Worm (Caenorhabditis elegans): ENCODE data around the gene sym-2.

The sym-2 gene

DNA sequence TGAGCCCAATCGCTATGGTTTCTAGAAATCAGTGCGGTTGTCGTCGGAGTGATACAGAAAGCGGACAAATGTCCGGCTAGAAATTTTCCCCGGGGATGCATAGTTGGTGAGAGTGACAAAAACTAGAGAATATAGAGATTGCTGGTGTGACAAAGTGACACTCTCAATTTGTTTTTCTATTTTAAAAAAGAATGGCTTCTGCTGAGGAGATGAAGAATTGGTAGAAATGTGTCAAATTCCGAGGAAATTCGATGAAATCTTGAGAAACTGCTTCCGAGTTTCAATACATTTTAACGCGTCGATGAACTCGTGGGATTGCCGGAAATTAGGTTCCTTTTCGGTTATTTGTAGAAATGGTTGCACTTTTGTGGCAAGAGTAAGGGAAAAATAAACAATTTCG is 5.9 kb upstream of the sym-2 start, which contains the start of gene twk-4:
TSS of gene twk-4 (minus strand) at position 101 of the 400 bp plus-strand sequence.
- TF ChIP-seq hmbx-1 (tag; optimal IDR thresholded peaks at IDR 0.05) = no peak
- no peak for TF ChIP-seq hmg-4 (GFP tag; optimal IDR thresholded peaks at IDR 0.05)
- no peak for TF ChIP-seq ceh-13 (GFP tag; optimal IDR thresholded peaks at IDR 0.05)
- no peak for TF ChIP-seq ceh-36 (tag; optimal IDR thresholded peaks at IDR 0.05)
- TF ChIP-seq sea-1 (GFP tag; conservative IDR thresholded peaks at IDR 0.05) = no peak
- TF ChIP-seq flt-1 (GFP tag; IDR thresholded peaks at IDR 0.05) = no peak
- TF ChIP-seq scrt-1 (GFP tag; IDR thresholded peaks at IDR 0.05) = no peak
- no peak for TF ChIP-seq tbx-37 (GFP tag; conservative IDR thresholded peaks at IDR 0.05)
- no peak for TF ChIP-seq pes-1 (GFP tag; IDR thresholded peaks at IDR 0.05)
- TF ChIP-seq ama-1 (optimal IDR thresholded peaks at IDR 0.05) = no peak
- TF ChIP-seq ets-7 (tag; optimal IDR thresholded peaks at IDR 0.05) = no peak
- TF ChIP-seq tbx-11 (GFP tag; IDR thresholded peaks at IDR 0.05) = no peak
- TF ChIP-seq F13C5.2 (tag; optimal IDR thresholded peaks at IDR 0.05) = no peak
- no peak for TF ChIP-seq aly-1 (tag; optimal IDR thresholded peaks at IDR 0.05)
- no peak for TF ChIP-seq B0310.2 (tag; optimal IDR thresholded peaks at IDR 0.05)
- TF ChIP-seq tra-4 (tag; optimal IDR thresholded peaks at IDR 0.05) = no peak

DNA sequence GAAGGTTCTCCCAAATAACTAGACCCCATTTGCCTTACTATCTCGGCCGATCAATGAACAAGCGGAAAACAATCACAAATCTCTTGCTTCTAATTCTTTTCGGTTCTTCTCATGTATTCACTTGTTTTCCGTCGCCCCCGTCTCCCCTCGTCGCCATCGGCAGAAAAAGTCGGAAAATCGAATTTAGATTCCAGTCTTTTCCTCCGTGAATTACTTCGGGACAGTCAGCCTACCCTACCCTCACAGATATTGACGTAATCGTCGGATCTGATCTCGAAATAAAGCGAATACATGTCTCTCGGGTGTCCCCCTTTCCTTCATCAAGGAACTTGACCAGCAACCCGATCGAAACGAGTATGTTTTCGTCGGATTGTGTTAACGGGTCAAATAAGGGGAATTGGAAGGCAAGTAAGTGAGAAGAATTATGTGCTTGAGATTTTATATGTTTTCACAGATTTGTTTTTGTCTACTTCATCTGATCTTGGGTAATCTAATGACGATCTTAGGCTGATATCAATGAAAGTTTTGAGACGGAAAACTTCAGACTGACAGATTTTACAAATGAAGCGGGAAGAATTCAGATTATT is 2.3 kb upstream of the sym-2 start:
- TF ChIP-seq pes-1 (GFP tag; IDR thresholded peaks at IDR 0.05) = no peak
- TF ChIP-seq hmg-4 (GFP tag; optimal IDR thresholded peaks at IDR 0.05) = no peak
- TF ChIP-seq hmbx-1 (tag; optimal IDR thresholded peaks at IDR 0.05) = no peak
- no peak for TF ChIP-seq tbx-11 (GFP tag; IDR thresholded peaks at IDR 0.05)
- TF ChIP-seq scrt-1 (GFP tag; IDR thresholded peaks at IDR 0.05) = no peak
- no peak for TF ChIP-seq ceh-13 (GFP tag; optimal IDR thresholded peaks at IDR 0.05)
- no peak for TF ChIP-seq B0310.2 (tag; optimal IDR thresholded peaks at IDR 0.05)
- no peak for TF ChIP-seq hnd-1 (tag; optimal IDR thresholded peaks at IDR 0.05)
- no peak for TF ChIP-seq ets-7 (tag; optimal IDR thresholded peaks at IDR 0.05)
- TF ChIP-seq flt-1 (GFP tag; IDR thresholded peaks at IDR 0.05) = no peak
- no peak for TF ChIP-seq sea-1 (GFP tag; conservative IDR thresholded peaks at IDR 0.05)
- TF ChIP-seq ceh-36 (tag; optimal IDR thresholded peaks at IDR 0.05) = no peak
- no peak for TF ChIP-seq ama-1 (optimal IDR thresholded peaks at IDR 0.05)
- no peak for TF ChIP-seq aly-1 (tag; optimal IDR thresholded peaks at IDR 0.05)

DNA sequence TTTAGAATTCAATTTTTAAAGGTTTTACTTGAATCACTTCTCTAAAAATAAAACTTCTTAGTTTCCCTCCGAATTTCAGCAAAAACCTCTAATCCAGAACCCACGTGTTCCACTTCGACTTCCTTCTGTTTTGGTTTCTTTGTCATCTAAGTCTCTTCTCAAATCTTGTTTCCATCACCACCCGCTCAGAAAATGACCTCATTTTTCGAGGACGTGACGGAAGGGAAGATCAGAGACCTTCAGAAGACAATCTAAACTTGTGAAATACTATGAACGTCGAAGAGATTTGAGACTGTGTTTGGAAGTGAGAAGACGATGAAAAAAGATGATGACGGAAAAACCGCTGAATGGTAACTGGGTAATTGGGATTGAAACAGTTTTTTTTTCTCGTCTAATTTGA is 1.4 kb upstream of the sym-2 start:
- TF ChIP-seq tra-4 (tag; optimal IDR thresholded peaks at IDR 0.05) = no peak
- TF ChIP-seq sea-1 (GFP tag; conservative IDR thresholded peaks at IDR 0.05) = no peak
- no peak for TF ChIP-seq aly-1 (tag; optimal IDR thresholded peaks at IDR 0.05)
- TF ChIP-seq hmbx-1 (tag; optimal IDR thresholded peaks at IDR 0.05) = no peak
- TF ChIP-seq ets-7 (tag; optimal IDR thresholded peaks at IDR 0.05) = no peak
- TF ChIP-seq hnd-1 (tag; optimal IDR thresholded peaks at IDR 0.05) = no peak
- TF ChIP-seq pes-1 (GFP tag; IDR thresholded peaks at IDR 0.05) = no peak
- TF ChIP-seq ceh-36 (tag; optimal IDR thresholded peaks at IDR 0.05) = no peak
- TF ChIP-seq hmg-4 (GFP tag; optimal IDR thresholded peaks at IDR 0.05) = no peak
- no peak for TF ChIP-seq flt-1 (GFP tag; IDR thresholded peaks at IDR 0.05)
- TF ChIP-seq tbx-37 (GFP tag; conservative IDR thresholded peaks at IDR 0.05) = no peak

DNA sequence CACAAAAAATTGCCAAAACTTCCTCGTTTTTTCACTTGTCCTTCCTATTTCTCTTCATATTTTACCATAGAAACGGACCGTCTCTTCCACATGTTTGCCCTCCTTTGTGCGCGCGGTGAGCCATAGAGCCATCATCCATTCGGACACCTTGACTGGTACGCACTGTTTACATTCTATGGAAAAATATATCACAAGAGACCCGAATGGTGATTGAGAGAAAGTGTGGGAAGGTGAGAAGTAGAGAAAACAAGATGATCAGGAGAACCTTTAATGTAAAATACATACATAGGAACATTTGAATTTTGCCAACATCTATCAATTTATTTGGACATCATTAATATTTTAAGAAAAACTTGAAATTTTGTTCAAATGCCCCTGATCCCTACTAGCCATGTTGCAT is 2.4 kb downstream of the sym-2 start:
- no peak for TF ChIP-seq sea-1 (GFP tag; conservative IDR thresholded peaks at IDR 0.05)
- no peak for TF ChIP-seq hmbx-1 (tag; optimal IDR thresholded peaks at IDR 0.05)
- TF ChIP-seq tra-4 (tag; optimal IDR thresholded peaks at IDR 0.05) = no peak
- no peak for TF ChIP-seq ama-1 (optimal IDR thresholded peaks at IDR 0.05)
- TF ChIP-seq flt-1 (GFP tag; IDR thresholded peaks at IDR 0.05) = no peak
- TF ChIP-seq ceh-13 (GFP tag; optimal IDR thresholded peaks at IDR 0.05) = no peak
- TF ChIP-seq tbx-11 (GFP tag; IDR thresholded peaks at IDR 0.05) = no peak
- no peak for TF ChIP-seq tbx-37 (GFP tag; conservative IDR thresholded peaks at IDR 0.05)
- TF ChIP-seq B0310.2 (tag; optimal IDR thresholded peaks at IDR 0.05) = no peak

DNA sequence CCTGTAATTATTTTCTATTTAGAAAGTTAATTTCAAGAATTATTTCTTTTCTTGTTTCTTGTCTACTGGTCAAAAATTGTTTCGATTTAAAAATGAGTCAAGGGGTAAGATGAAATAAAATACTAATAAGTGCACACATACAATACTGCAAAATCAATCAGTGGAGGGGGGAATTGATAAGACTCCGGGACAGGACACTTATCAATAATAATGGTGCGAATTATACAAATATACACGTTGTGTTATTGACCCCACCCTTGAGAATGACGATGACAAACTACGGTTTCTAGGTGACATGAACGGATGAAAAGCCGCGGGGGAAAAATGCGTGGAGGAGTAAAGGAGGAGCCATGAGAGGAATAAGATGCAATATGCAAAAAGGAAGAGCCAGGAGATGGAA is 7.1 kb downstream of the sym-2 start:
- TF ChIP-seq ets-7 (tag; optimal IDR thresholded peaks at IDR 0.05) = no peak
- no peak for TF ChIP-seq B0310.2 (tag; optimal IDR thresholded peaks at IDR 0.05)
- TF ChIP-seq tbx-37 (GFP tag; conservative IDR thresholded peaks at IDR 0.05) = no peak
- no peak for TF ChIP-seq hmg-4 (GFP tag; optimal IDR thresholded peaks at IDR 0.05)
- TF ChIP-seq ceh-36 (tag; optimal IDR thresholded peaks at IDR 0.05) = no peak
- no peak for TF ChIP-seq hnd-1 (tag; optimal IDR thresholded peaks at IDR 0.05)
- no peak for TF ChIP-seq ceh-13 (GFP tag; optimal IDR thresholded peaks at IDR 0.05)

DNA sequence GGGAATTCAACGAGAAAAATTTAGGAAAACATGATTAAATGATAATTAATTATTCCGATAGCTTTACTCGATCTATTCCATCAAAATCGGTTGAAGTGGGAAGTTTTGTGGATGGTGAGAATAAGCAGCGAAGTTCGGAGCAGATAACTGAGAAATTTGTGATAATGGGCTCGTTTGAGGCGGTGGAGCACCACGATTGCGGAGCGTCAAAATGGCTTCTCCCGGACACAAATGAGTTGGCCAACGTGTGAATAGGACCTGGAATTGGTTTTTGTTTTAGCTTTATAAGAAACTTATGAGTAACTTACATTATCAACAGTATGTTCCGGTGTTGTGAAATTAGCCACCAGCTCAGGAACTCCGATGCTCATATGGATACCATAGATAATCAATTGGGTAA is 9.5 kb downstream of the sym-2 start:
- no peak for TF ChIP-seq F13C5.2 (tag; optimal IDR thresholded peaks at IDR 0.05)
- TF ChIP-seq B0310.2 (tag; optimal IDR thresholded peaks at IDR 0.05) = no peak
- no peak for TF ChIP-seq ceh-13 (GFP tag; optimal IDR thresholded peaks at IDR 0.05)
- no peak for TF ChIP-seq hmg-4 (GFP tag; optimal IDR thresholded peaks at IDR 0.05)
- no peak for TF ChIP-seq sea-1 (GFP tag; conservative IDR thresholded peaks at IDR 0.05)
- no peak for TF ChIP-seq ets-7 (tag; optimal IDR thresholded peaks at IDR 0.05)
- TF ChIP-seq tra-4 (tag; optimal IDR thresholded peaks at IDR 0.05) = no peak
- no peak for TF ChIP-seq ceh-36 (tag; optimal IDR thresholded peaks at IDR 0.05)
- TF ChIP-seq aly-1 (tag; optimal IDR thresholded peaks at IDR 0.05) = no peak
- no peak for TF ChIP-seq scrt-1 (GFP tag; IDR thresholded peaks at IDR 0.05)
- no peak for TF ChIP-seq hmbx-1 (tag; optimal IDR thresholded peaks at IDR 0.05)
- no peak for TF ChIP-seq hnd-1 (tag; optimal IDR thresholded peaks at IDR 0.05)
- TF ChIP-seq pes-1 (GFP tag; IDR thresholded peaks at IDR 0.05) = no peak
- no peak for TF ChIP-seq tbx-37 (GFP tag; conservative IDR thresholded peaks at IDR 0.05)
- no peak for TF ChIP-seq ama-1 (optimal IDR thresholded peaks at IDR 0.05)

DNA sequence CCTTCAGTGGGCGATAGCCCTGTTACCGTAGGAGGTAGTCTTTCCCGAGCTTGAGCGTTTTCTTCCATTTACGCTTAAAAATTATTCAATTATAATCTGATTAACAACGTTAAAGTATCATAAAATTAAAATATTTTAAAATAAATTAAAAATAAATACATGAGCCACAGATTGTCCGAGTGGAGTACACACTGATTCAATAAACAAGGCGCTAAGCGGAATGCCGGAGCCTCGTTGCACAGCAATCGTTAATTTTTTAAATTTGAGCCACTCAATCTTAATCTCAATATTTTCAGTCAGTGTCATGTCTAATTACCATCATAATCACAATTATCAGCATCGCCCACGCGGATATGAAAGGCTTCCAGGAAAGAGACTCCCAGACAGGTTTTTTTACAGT is 11.2 kb downstream of the sym-2 start, which contains the start of the genes sec-5 and pir-1:
TSS of gene sec-5 (minus strand) at position 73 of the 400 bp plus-strand sequence.
TSS of gene pir-1 (plus strand) at position 221 of the 400 bp plus-strand sequence.
- TF ChIP-seq scrt-1 (GFP tag; IDR thresholded peaks at IDR 0.05) (no peak), F13C5.2 (tag; optimal IDR thresholded peaks at IDR 0.05) (peak; percentile 26)

DNA sequence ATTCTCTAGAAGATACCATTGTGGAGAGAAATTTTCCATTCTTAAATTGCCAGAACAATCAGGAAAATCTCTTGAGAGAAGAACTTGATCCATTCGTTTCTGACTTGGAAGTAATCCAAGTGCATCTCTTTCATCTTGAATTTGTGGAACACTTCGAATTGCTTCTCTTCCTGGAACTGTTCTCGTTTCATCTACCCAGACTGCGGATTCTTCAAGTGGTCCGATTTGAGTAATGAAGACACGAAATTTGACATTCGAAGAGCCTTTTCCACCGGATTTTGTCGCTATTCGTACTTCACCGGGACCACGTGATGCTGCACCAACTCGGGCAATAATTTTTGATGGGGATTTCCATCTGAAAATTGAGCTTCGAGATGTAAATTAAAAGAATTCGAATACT is 11.8 kb downstream of the sym-2 start:
- no peak for TF ChIP-seq hmbx-1 (tag; optimal IDR thresholded peaks at IDR 0.05)

Data from whole organism, early embryonic.